Fruit fly (Drosophila melanogaster) whole organism, embryonic: ENCODE data around the gene CG13386.

Source experiments
- Rx ChIP-seq: fragments of 200-800 bp; sonication (Bioruptor generic); IDR thresholded peaks from 2 replicates; pipeline ENCODE4 v1.3.6; 2022; ENCODE audit warnings: missing biosample characterization, missing genetic modification characterization
- chif ChIP-seq, 2 experiments: fragments of 200-800 bp; sonication (Bioruptor generic); optimal IDR thresholded peaks; 3 replicates each; lab custom pipeline; 2016; ENCODE audit warnings: missing biosample characterization in 2 of 2, missing genetic modification characterization in 2 of 2
- jumu ChIP-seq: fragments of 200-800 bp; sonication (Bioruptor generic); optimal IDR thresholded peaks from 3 replicates; lab custom pipeline; 2016; ENCODE audit warnings: missing biosample characterization, missing genetic modification characterization

dm6 chr2L:8418113-8418885 lies 19.5 kb downstream of the CG13386 start:
- no peak for TF ChIP-seq jumu (GFP tag; lab: Kevin White, UChicago)
- TF ChIP-seq chif (GFP tag; optimal IDR thresholded peaks at IDR 0.05; lab: Kevin White, UChicago) = no peak
- TF ChIP-seq Rx (GFP tag; lab: Robert Waterston, UW) = no peak
